Fruit fly (Drosophila melanogaster) whole organism, embryonic: Measurements from ENCODE around the gene flfl.

Experiments
- Bdp1 ChIP-seq: fragments of 200-800 bp; sonication (Bioruptor generic); optimal IDR thresholded peaks from 3 replicates; lab custom pipeline; 2016; ENCODE audit warnings: missing biosample characterization, missing genetic modification characterization
- CG10274 ChIP-seq: fragments of 200-800 bp; sonication (Bioruptor generic); optimal IDR thresholded peaks from 3 replicates; lab custom pipeline; 2017; ENCODE audit warnings: missing biosample characterization, mild to moderate bottlenecking, missing genetic modification characterization
- CG11085 ChIP-seq: fragments of 200-800 bp; sonication (Bioruptor generic); IDR thresholded peaks from 2 replicates; pipeline ENCODE4 v1.3.6; 2022; ENCODE audit warnings: missing biosample characterization, missing genetic modification characterization
- CG11398 ChIP-seq: fragments of 200-800 bp; sonication (Bioruptor generic); optimal IDR thresholded peaks from 2 replicates; lab custom pipeline; 2016; ENCODE audit warnings: missing biosample characterization, missing genetic modification characterization
- CG11560 ChIP-seq: fragments of 200-800 bp; sonication (Bioruptor generic); IDR thresholded peaks from 3 replicates; pipeline ENCODE4 v1.3.6; 2022; ENCODE audit warnings: missing biosample characterization, missing genetic modification characterization
- CG12104 ChIP-seq: fragments of 200-800 bp; sonication (Bioruptor generic); optimal IDR thresholded peaks from 3 replicates; lab custom pipeline; 2016; ENCODE audit warnings: missing biosample characterization, missing genetic modification characterization
- CG12219 ChIP-seq: fragments of 200-800 bp; sonication (Bioruptor generic); optimal IDR thresholded peaks from 3 replicates; lab custom pipeline; 2018; ENCODE audit warnings: missing biosample characterization, mild to moderate bottlenecking, missing genetic modification characterization
- CG12299 ChIP-seq: fragments of 200-800 bp; sonication (Bioruptor generic); optimal IDR thresholded peaks from 2 replicates; lab custom pipeline; 2018; ENCODE audit warnings: missing biosample characterization, mild to moderate bottlenecking, missing genetic modification characterization
- CG13624 ChIP-seq: fragments of 200-800 bp; sonication (Bioruptor generic); optimal IDR thresholded peaks from 2 replicates; lab custom pipeline; 2016; ENCODE audit warnings: missing biosample characterization, missing genetic modification characterization
- CG1529 ChIP-seq: fragments of 200-800 bp; sonication (Bioruptor generic); optimal IDR thresholded peaks from 3 replicates; lab custom pipeline; 2018; ENCODE audit warnings: missing biosample characterization, missing genetic modification characterization
- CG17328 ChIP-seq: fragments of 200-800 bp; sonication (Bioruptor generic); IDR thresholded peaks from 2 replicates; pipeline ENCODE4 v1.3.6; 2022; ENCODE audit warnings: missing biosample characterization, missing genetic modification characterization
- CG17361 ChIP-seq: fragments of 200-800 bp; sonication (Bioruptor generic); IDR thresholded peaks from 3 replicates; pipeline ENCODE4 v1.3.6; 2022; ENCODE audit warnings: missing biosample characterization, missing genetic modification characterization
- CG17802 ChIP-seq: fragments of 200-800 bp; sonication (Bioruptor generic); optimal IDR thresholded peaks from 2 replicates; lab custom pipeline; 2018; ENCODE audit warnings: missing biosample characterization, mild to moderate bottlenecking, missing genetic modification characterization, moderate library complexity
- CG2129 ChIP-seq: fragments of 200-800 bp; sonication (Bioruptor generic); IDR thresholded peaks from 2 replicates; pipeline ENCODE4 v1.3.6; 2022; ENCODE audit warnings: missing biosample characterization, missing genetic modification characterization; ENCODE audit not compliant: partially characterized antibody
- CG31224 ChIP-seq: fragments of 200-800 bp; sonication (Bioruptor generic); IDR thresholded peaks from 2 replicates; pipeline ENCODE4 v1.3.6; 2022; ENCODE audit warnings: missing biosample characterization, missing genetic modification characterization
- CG31388 ChIP-seq: fragments of 200-800 bp; sonication (Bioruptor generic); optimal IDR thresholded peaks from 2 replicates; lab custom pipeline; 2016; ENCODE audit warnings: missing biosample characterization, missing genetic modification characterization
- CG4404 ChIP-seq: fragments of 200-800 bp; sonication (Bioruptor generic); IDR thresholded peaks from 2 replicates; pipeline ENCODE4 v1.3.6; 2022; ENCODE audit warnings: missing biosample characterization, missing genetic modification characterization
- CG4820 ChIP-seq: fragments of 200-800 bp; sonication (Bioruptor generic); optimal IDR thresholded peaks from 3 replicates; lab custom pipeline; 2016; ENCODE audit warnings: missing biosample characterization, missing genetic modification characterization
- CG6689 ChIP-seq: fragments of 200-800 bp; sonication (Bioruptor generic); IDR thresholded peaks from 2 replicates; pipeline ENCODE4 v1.3.6; 2022; ENCODE audit warnings: missing biosample characterization, missing genetic modification characterization
- CG6791 ChIP-seq: fragments of 200-800 bp; sonication (Bioruptor generic); IDR thresholded peaks from 3 replicates; pipeline ENCODE4 v1.3.6; 2022; ENCODE audit warnings: missing biosample characterization, missing genetic modification characterization; ENCODE audit not compliant: partially characterized antibody
- CG7786 ChIP-seq: fragments of 200-800 bp; sonication (Bioruptor generic); optimal IDR thresholded peaks from 2 replicates; lab custom pipeline; 2016; ENCODE audit warnings: missing biosample characterization, missing genetic modification characterization
- CG9876 ChIP-seq: fragments of 200-800 bp; sonication (Bioruptor generic); optimal IDR thresholded peaks from 2 replicates; lab custom pipeline; 2016; ENCODE audit warnings: missing biosample characterization, missing genetic modification characterization
- CG9932 ChIP-seq: fragments of 200-800 bp; sonication (Bioruptor generic); IDR thresholded peaks from 2 replicates; pipeline ENCODE4 v1.3.6; 2022; ENCODE audit warnings: missing biosample characterization, missing genetic modification characterization
- CoRest ChIP-seq: fragments of 200-800 bp; sonication (Bioruptor generic); optimal IDR thresholded peaks from 3 replicates; lab custom pipeline; 2018; ENCODE audit warnings: missing biosample characterization, mild to moderate bottlenecking, missing genetic modification characterization, moderate library complexity
- Dbx ChIP-seq: fragments of 200-800 bp; sonication (Bioruptor generic); IDR thresholded peaks from 3 replicates; pipeline ENCODE4 v1.3.6; 2022; ENCODE audit warnings: missing biosample characterization, missing genetic modification characterization
- Gsc ChIP-seq: fragments of 200-800 bp; sonication (Bioruptor generic); IDR thresholded peaks from 2 replicates; pipeline ENCODE4 v1.3.6; 2022; ENCODE audit warnings: missing biosample characterization, missing genetic modification characterization
- Lhr ChIP-seq: fragments of 200-800 bp; sonication (Bioruptor generic); optimal IDR thresholded peaks from 3 replicates; lab custom pipeline; 2017; ENCODE audit warnings: mild to moderate bottlenecking, missing biosample characterization, missing genetic modification reagents, missing genetic modification characterization
- Meics ChIP-seq: fragments of 200-800 bp; sonication (Bioruptor generic); optimal IDR thresholded peaks from 2 replicates; lab custom pipeline; 2017; ENCODE audit warnings: missing biosample characterization, mild to moderate bottlenecking, missing genetic modification characterization
- Mes4 ChIP-seq: fragments of 200-800 bp; sonication (Bioruptor generic); optimal IDR thresholded peaks from 2 replicates; lab custom pipeline; 2016; ENCODE audit warnings: missing biosample characterization, missing genetic modification characterization
- NfI ChIP-seq: fragments of 200-800 bp; sonication (Bioruptor generic); optimal IDR thresholded peaks from 3 replicates; lab custom pipeline; 2018; ENCODE audit warnings: missing biosample characterization, mild to moderate bottlenecking, missing genetic modification characterization, moderate library complexity
- Rfx ChIP-seq: fragments of 200-800 bp; sonication (Bioruptor generic); IDR thresholded peaks from 2 replicates; pipeline ENCODE4 v1.3.6; 2022; ENCODE audit warnings: missing biosample characterization, missing genetic modification characterization
- Sry-β ChIP-seq: fragments of 200-800 bp; sonication (Bioruptor generic); optimal IDR thresholded peaks from 2 replicates; lab custom pipeline; 2018; ENCODE audit warnings: missing biosample characterization, mild to moderate bottlenecking, missing genetic modification characterization, moderate library complexity
- Stat92E ChIP-seq, 3 experiments: fragments of >200 bp in 2 of 3; fragments of 200-800 bp in 1 of 3; sonication (Bioruptor generic) in 1 of 3; optimal IDR thresholded peaks; 2 replicates each; lab custom pipeline; 2017 to 2019; ENCODE audit warnings: missing biosample characterization in 3 of 3, missing genetic modification characterization in 3 of 3, mild to moderate bottlenecking in 1 of 3, moderate library complexity in 1 of 3
- cato ChIP-seq: fragments of 200-800 bp; sonication (Bioruptor generic); optimal IDR thresholded peaks from 2 replicates; lab custom pipeline; 2016; ENCODE audit warnings: missing biosample characterization, missing genetic modification characterization, borderline replicate concordance
- chinmo ChIP-seq: fragments of 200-800 bp; sonication (Bioruptor generic); IDR thresholded peaks from 4 replicates; pipeline ENCODE4 v1.3.6; 2022; ENCODE audit warnings: missing biosample characterization, missing genetic modification characterization; ENCODE audit not compliant: partially characterized antibody
- dm ChIP-seq: fragments of 200-800 bp; sonication (Bioruptor generic); optimal IDR thresholded peaks from 3 replicates; lab custom pipeline; 2016; ENCODE audit warnings: missing biosample characterization, missing genetic modification characterization
- dpn ChIP-seq, 2 experiments: fragments of 200-800 bp; sonication (Bioruptor generic); optimal IDR thresholded peaks; 3 replicates each; lab custom pipeline; 2016; ENCODE audit warnings: missing biosample characterization in 2 of 2, missing genetic modification characterization in 2 of 2
- emc ChIP-seq: fragments of 200-800 bp; sonication (Bioruptor generic); optimal IDR thresholded peaks from 2 replicates; lab custom pipeline; 2016; ENCODE audit warnings: missing biosample characterization, missing genetic modification characterization
- ems ChIP-seq: fragments of 200-800 bp; sonication (Bioruptor generic); optimal IDR thresholded peaks from 3 replicates; lab custom pipeline; 2016; ENCODE audit warnings: missing biosample characterization, missing genetic modification characterization
- en ChIP-seq: fragments of 200-800 bp; sonication (Bioruptor generic); optimal IDR thresholded peaks from 2 replicates; lab custom pipeline; 2016; ENCODE audit warnings: missing biosample characterization, missing genetic modification characterization
- fd102C ChIP-seq: fragments of 200-800 bp; sonication (Bioruptor generic); optimal IDR thresholded peaks from 2 replicates; lab custom pipeline; 2018; ENCODE audit warnings: missing biosample characterization, mild to moderate bottlenecking, missing genetic modification characterization, moderate library complexity
- gro ChIP-seq: fragments of 200-800 bp; sonication (Bioruptor generic); optimal IDR thresholded peaks from 2 replicates; lab custom pipeline; 2016; ENCODE audit warnings: missing biosample characterization, missing genetic modification characterization
- hb ChIP-seq: fragments of 200-800 bp; sonication (Bioruptor generic); IDR thresholded peaks from 3 replicates; pipeline ENCODE4 v1.3.6; 2022; ENCODE audit warnings: missing biosample characterization, missing genetic modification characterization; ENCODE audit not compliant: partially characterized antibody
- lmd ChIP-seq: fragments of 200-800 bp; sonication (Bioruptor generic); IDR thresholded peaks from 2 replicates; pipeline ENCODE4 v1.3.6; 2022; ENCODE audit warnings: missing biosample characterization, missing genetic modification characterization
- nmo ChIP-seq: fragments of 200-800 bp; sonication (Bioruptor generic); optimal IDR thresholded peaks from 2 replicates; lab custom pipeline; 2018; ENCODE audit warnings: missing biosample characterization, mild to moderate bottlenecking, missing genetic modification characterization, moderate library complexity
- prd ChIP-seq, 3 experiments: fragments of >200 bp in 2 of 3; fragments of 200-800 bp in 1 of 3; sonication (Bioruptor generic) in 1 of 3; optimal IDR thresholded peaks in 2 of 3; IDR thresholded peaks in 1 of 3; 2 replicates in 2 of 3; 3 replicates in 1 of 3; pipeline versions ENCODE4 v1.3.6 to Lab custom; 2017 to 2022; ENCODE audit warnings: missing biosample characterization in 1 of 3, missing genetic modification characterization in 1 of 3
- sqz ChIP-seq: fragments of 200-800 bp; sonication (Bioruptor generic); optimal IDR thresholded peaks from 3 replicates; lab custom pipeline; 2018; ENCODE audit warnings: missing biosample characterization, mild to moderate bottlenecking, missing genetic modification characterization
- tap ChIP-seq: fragments of 200-800 bp; optimal IDR thresholded peaks from 3 replicates; lab custom pipeline; 2019; ENCODE audit warnings: missing biosample characterization, mild to moderate bottlenecking, missing genetic modification characterization, moderate library complexity
- toy ChIP-seq: fragments of 200-800 bp; sonication (Bioruptor generic); IDR thresholded peaks from 2 replicates; pipeline ENCODE4 v1.3.6; 2022; ENCODE audit warnings: missing biosample characterization, missing genetic modification characterization

Gene flfl

dm6 chr3R:13659865-13660738 is 23.6 kb upstream of the flfl start, which contains the start of gene Hrb87F (continued):
- TF ChIP-seq CG4820: no peak
- TF ChIP-seq Bdp1 (GFP tag; lab: Kevin White, UChicago): no peak
- peak; percentile 80 for TF ChIP-seq sqz
- TF ChIP-seq nmo (GFP tag; lab: Kevin White, UChicago): no peak
- no peak for TF ChIP-seq Stat92E (GFP tag; optimal IDR thresholded peaks at IDR 0.05; lab: Kevin White, UChicago)
- no peak for TF ChIP-seq CG1529
- no peak for TF ChIP-seq lmd
- no peak for TF ChIP-seq CG6689
- TF ChIP-seq CG13624 (GFP tag; lab: Kevin White, UChicago): no peak
- TF ChIP-seq cato: no peak
- TF ChIP-seq Sry-β (GFP tag; lab: Kevin White, UChicago): no peak
- TF ChIP-seq CG7786 (GFP tag; lab: Kevin White, UChicago): no peak
- TF ChIP-seq NfI (GFP tag; lab: Kevin White, UChicago): no peak
- no peak for TF ChIP-seq CoRest (tag; lab: Kevin White, UChicago)
- no peak for TF ChIP-seq hb (GFP tag; lab: Robert Waterston, UW)
- no peak for TF ChIP-seq dpn (GFP tag; optimal IDR thresholded peaks at IDR 0.05; lab: Kevin White, UChicago)
- TF ChIP-seq CG17802 (tag; lab: Kevin White, UChicago): peak; percentile 98
- no peak for TF ChIP-seq toy
- peak; percentile 68 for TF ChIP-seq Rfx (GFP tag; lab: Robert Waterston, UW)
- no peak for TF ChIP-seq ems (GFP tag; lab: Kevin White, UChicago)
- no peak for TF ChIP-seq CG6791 (GFP tag; lab: Robert Waterston, UW)
- TF ChIP-seq Lhr: no peak
- TF ChIP-seq CG11560 (tag; lab: Robert Waterston, UW): no peak
- no peak for TF ChIP-seq gro (GFP tag; lab: Kevin White, UChicago)
- TF ChIP-seq fd102C: no peak
- TF ChIP-seq tap (tag; lab: Kevin White, UChicago): no peak
- no peak for TF ChIP-seq CG9876 (GFP tag; lab: Kevin White, UChicago)
- TF ChIP-seq CG2129 (GFP tag; lab: Robert Waterston, UW): no peak
- no peak for TF ChIP-seq Mes4
- no peak for TF ChIP-seq CG12219 (GFP tag; lab: Kevin White, UChicago)
- no peak for TF ChIP-seq Gsc
- TF ChIP-seq CG31224 (GFP tag; lab: Robert Waterston, UW): no peak
- TF ChIP-seq CG11085 (GFP tag; lab: Robert Waterston, UW): 0 out of 2 replicates have a peak, but pooled peaks have one; percentile 38
- TF ChIP-seq Dbx (GFP tag; lab: Robert Waterston, UW): no peak
- TF ChIP-seq CG31388 (GFP tag; lab: Kevin White, UChicago): no peak
- peak; percentile 9 for TF ChIP-seq dm (GFP tag; lab: Kevin White, UChicago)
- no peak for TF ChIP-seq CG11398 (GFP tag; lab: Kevin White, UChicago)
- peak; percentile 41 for TF ChIP-seq CG12299 (tag; lab: Kevin White, UChicago)
- TF ChIP-seq en (GFP tag; lab: Kevin White, UChicago): no peak
- no peak for TF ChIP-seq CG17328 (GFP tag; lab: Robert Waterston, UW)
- no peak for TF ChIP-seq CG10274 (GFP tag; lab: Kevin White, UChicago)
- TF ChIP-seq CG17361 (GFP tag; lab: Robert Waterston, UW): no peak
- TF ChIP-seq CG12104 (GFP tag; lab: Kevin White, UChicago): no peak
- no peak for TF ChIP-seq emc (GFP tag; lab: Kevin White, UChicago)
- no peak for TF ChIP-seq CG4404 (GFP tag; lab: Robert Waterston, UW)
- TF ChIP-seq prd (optimal IDR thresholded peaks at IDR 0.05; lab: Kevin White, UChicago): no peak
- TF ChIP-seq prd (GFP tag; IDR thresholded peaks at IDR 0.05; lab: Robert Waterston, UW): peak; percentile 55; the same call in 2 of the 3 replicates
- peak; percentile 67 for TF ChIP-seq CG9932 (GFP tag; lab: Robert Waterston, UW)
- no peak for TF ChIP-seq Meics
- no peak for TF ChIP-seq chinmo
